Fruit fly (Drosophila melanogaster): ENCODE results near the gene LysE.
A peak's percentile ranks its signal among the peaks of the same experiment; 100 is the strongest.

LysE gene

DNA sequence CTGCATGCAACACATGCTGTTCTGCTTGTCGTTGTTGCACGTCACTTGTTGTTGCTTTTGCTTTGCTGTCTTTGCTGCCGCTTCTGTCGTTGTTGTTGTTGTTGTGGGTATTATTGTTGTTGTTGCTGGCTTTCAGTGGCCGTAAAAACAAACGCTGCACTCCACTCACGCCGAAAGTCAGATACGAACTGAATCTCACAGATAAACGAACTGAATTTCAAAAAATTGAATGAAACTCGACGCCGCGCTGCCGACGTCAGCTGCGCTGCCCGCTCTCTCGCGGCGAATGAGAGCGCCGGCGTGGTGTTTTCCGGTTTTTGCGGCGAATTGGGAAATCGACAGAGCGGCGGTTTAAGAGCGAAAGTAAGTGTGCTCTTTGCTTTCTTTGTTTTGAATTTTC lies 35.5 kb upstream of the LysE start, which contains the start of gene bab2 (continued):
- no peak for TF ChIP-seq CG4404 (GFP tag; IDR thresholded peaks at IDR 0.05)
- TF ChIP-seq CG18619 (GFP tag; optimal IDR thresholded peaks at IDR 0.05) = no peak
- peak; percentile 31 for TF ChIP-seq CG4707 (GFP tag; optimal IDR thresholded peaks at IDR 0.05)
- peak; percentile 18 to 21 for TF ChIP-seq bsh (GFP tag; optimal IDR thresholded peaks at IDR 0.05)
- no peak for TF ChIP-seq Drgx (GFP tag; IDR thresholded peaks at IDR 0.05)
- TF ChIP-seq CG9932 (GFP tag; IDR thresholded peaks at IDR 0.05) = no peak
- TF ChIP-seq ken (GFP tag; IDR thresholded peaks at IDR 0.05) = no peak
- TF ChIP-seq hth (optimal IDR thresholded peaks at IDR 0.05) = no peak
- TF ChIP-seq sens-2 (GFP tag; IDR thresholded peaks at IDR 0.05) = no peak
- no peak for TF ChIP-seq CG8944 (GFP tag; optimal IDR thresholded peaks at IDR 0.05)
- TF ChIP-seq CG31365 (tag; optimal IDR thresholded peaks at IDR 0.05) = no peak
- TF ChIP-seq CHES-1-like (GFP tag; optimal IDR thresholded peaks at IDR 0.05) = no peak
- TF ChIP-seq Mes4 (GFP tag; optimal IDR thresholded peaks at IDR 0.05) = no peak
- no peak for TF ChIP-seq cato (GFP tag; optimal IDR thresholded peaks at IDR 0.05; ENCODE audit: borderline replicate concordance)
- TF ChIP-seq usp (GFP tag; optimal IDR thresholded peaks at IDR 0.05) = no peak
- no peak for TF ChIP-seq CG17361 (GFP tag; IDR thresholded peaks at IDR 0.05)
- TF ChIP-seq danr (GFP tag; IDR thresholded peaks at IDR 0.05) = no peak
- no peak for TF ChIP-seq slou (GFP tag; optimal IDR thresholded peaks at IDR 0.05)
- no peak for TF ChIP-seq Hr39 (optimal IDR thresholded peaks at IDR 0.05)
- no peak for TF ChIP-seq Gsc (GFP tag; IDR thresholded peaks at IDR 0.05)
- TF ChIP-seq seq (GFP tag; IDR thresholded peaks at IDR 0.05) = peak; percentile 48; the same call in 1 of the 2 replicates
- peak; percentile 25 for TF ChIP-seq NC2β (GFP tag; optimal IDR thresholded peaks at IDR 0.05)
- TF ChIP-seq CG2712 (tag; optimal IDR thresholded peaks at IDR 0.05) = peak; percentile 36
- no peak for TF ChIP-seq CG2129 (GFP tag; IDR thresholded peaks at IDR 0.05; ENCODE audit: partially characterized antibody)
- TF ChIP-seq sim (GFP tag; IDR thresholded peaks at IDR 0.05) = 0 out of 2 replicates have a peak, but pooled peaks have one; percentile 9
- no peak for TF ChIP-seq dan (GFP tag; IDR thresholded peaks at IDR 0.05)
- no peak for TF ChIP-seq CG1024 (GFP tag; IDR thresholded peaks at IDR 0.05)
- no peak for TF ChIP-seq CG18764 (GFP tag; optimal IDR thresholded peaks at IDR 0.05)
- TF ChIP-seq bigmax (GFP tag; optimal IDR thresholded peaks at IDR 0.05) = no peak
- TF ChIP-seq zf30C (GFP tag; optimal IDR thresholded peaks at IDR 0.05) = peak; percentile 5
- TF ChIP-seq ase (GFP tag; IDR thresholded peaks at IDR 0.05) = no peak
- no peak for TF ChIP-seq CG2120 (GFP tag; optimal IDR thresholded peaks at IDR 0.05)
- TF ChIP-seq CG12236 (GFP tag; optimal IDR thresholded peaks at IDR 0.05) = peak; percentile 3
- peak; percentile 85 to 90 for TF ChIP-seq Trl (optimal IDR thresholded peaks at IDR 0.05)
- peak; percentile 8 for TF ChIP-seq Trl (GFP tag; optimal IDR thresholded peaks at IDR 0.05)
- no peak for TF ChIP-seq ATbp (GFP tag; optimal IDR thresholded peaks at IDR 0.05)
- no peak for TF ChIP-seq repo (GFP tag; optimal IDR thresholded peaks at IDR 0.05)
- TF ChIP-seq vnd (GFP tag; IDR thresholded peaks at IDR 0.05; ENCODE audit: partially characterized antibody) = no peak
- no peak for TF ChIP-seq Dip2 (GFP tag; IDR thresholded peaks at IDR 0.05)
- TF ChIP-seq Sox102F (GFP tag; optimal IDR thresholded peaks at IDR 0.05) = no peak
- peak; percentile 6; the same call in 1 of the 3 replicates for TF ChIP-seq HLH4C (GFP tag; IDR thresholded peaks at IDR 0.05; ENCODE audit: partially characterized antibody)
- peak; percentile 25 for TF ChIP-seq CG10267 (tag; optimal IDR thresholded peaks at IDR 0.05)
- peak; percentile 24 for TF ChIP-seq nerfin-1 (tag; optimal IDR thresholded peaks at IDR 0.05)
- no peak for TF ChIP-seq chn (GFP tag; optimal IDR thresholded peaks at IDR 0.05)
- TF ChIP-seq ERR (GFP tag; optimal IDR thresholded peaks at IDR 0.05) = no peak
- TF ChIP-seq pfk (GFP tag; optimal IDR thresholded peaks at IDR 0.05) = no peak
- no peak for TF ChIP-seq trem (tag; optimal IDR thresholded peaks at IDR 0.05)
- TF ChIP-seq HLHmδ (GFP tag; optimal IDR thresholded peaks at IDR 0.05) = peak; percentile 81
- TF ChIP-seq Antp (GFP tag; optimal IDR thresholded peaks at IDR 0.05) = no peak
- no peak for TF ChIP-seq CG16863 (GFP tag; optimal IDR thresholded peaks at IDR 0.05)
- peak; percentile 12 for TF ChIP-seq lilli (GFP tag; optimal IDR thresholded peaks at IDR 0.05)
- no peak for TF ChIP-seq CG10366 (GFP tag; IDR thresholded peaks at IDR 0.05)
- TF ChIP-seq H2.0 (GFP tag; IDR thresholded peaks at IDR 0.05) = 0 out of 2 replicates have a peak, but pooled peaks have one; percentile 8
